Worm (Caenorhabditis elegans) whole organism, L2 larva: Measurements from ENCODE around the gene srx-128.

ENCODE experiments used
- R02D3.7 ChIP-seq: fragments of 150-350 bp; optimal IDR thresholded peaks from 2 replicates; lab custom pipeline; 2014; ENCODE audit warnings: missing biosample characterization, missing genetic modification characterization
- ama-1 ChIP-seq: fragments of 150-350 bp; optimal IDR thresholded peaks from 2 replicates; lab custom pipeline; 2018; ENCODE audit warnings: inconsistent platforms
- egl-27 ChIP-seq: sonication (generic microtip); optimal IDR thresholded peaks from 3 replicates; lab custom pipeline; 2017; ENCODE audit warnings: missing biosample characterization, missing genetic modification reagents, missing genetic modification characterization
- elt-3 ChIP-seq: sonication (generic microtip); optimal IDR thresholded peaks from 2 replicates; lab custom pipeline; 2017; ENCODE audit warnings: missing biosample characterization, missing genetic modification characterization
- gmeb-1 ChIP-seq: fragments of 150-350 bp; optimal IDR thresholded peaks from 2 replicates; lab custom pipeline; 2014; ENCODE audit warnings: missing biosample characterization, missing genetic modification characterization
- lin-13 ChIP-seq: fragments of 150-350 bp; optimal IDR thresholded peaks from 2 replicates; lab custom pipeline; 2014; ENCODE audit warnings: missing biosample characterization, missing genetic modification reagents, missing genetic modification characterization
- lsy-2 ChIP-seq, 2 experiments: fragments of 150-350 bp in 1 of 2; sonication (generic microtip) in 1 of 2; optimal IDR thresholded peaks; 2 replicates each; lab custom pipeline; 2014 to 2017; ENCODE audit warnings: missing biosample characterization in 2 of 2, missing genetic modification characterization in 2 of 2
- mdl-1 ChIP-seq, 2 experiments: fragments of 150-350 bp in 1 of 2; sonication (generic microtip) in 1 of 2; optimal IDR thresholded peaks; 2 replicates each; lab custom pipeline; 2017; ENCODE audit warnings: missing biosample characterization in 2 of 2, missing genetic modification characterization in 2 of 2
- nhr-10 ChIP-seq: sonication (generic microtip); optimal IDR thresholded peaks from 2 replicates; lab custom pipeline; 2017; ENCODE audit warnings: missing biosample characterization, missing genetic modification characterization
- nhr-11 ChIP-seq: fragments of 150-350 bp; optimal IDR thresholded peaks from 2 replicates; lab custom pipeline; 2014; ENCODE audit warnings: missing biosample characterization, missing genetic modification characterization
- nhr-12 ChIP-seq: fragments of 150-350 bp; optimal IDR thresholded peaks from 2 replicates; lab custom pipeline; 2014; ENCODE audit warnings: missing biosample characterization, missing genetic modification characterization
- nhr-77 ChIP-seq: fragments of 150-350 bp; optimal IDR thresholded peaks from 2 replicates; lab custom pipeline; 2014; ENCODE audit warnings: missing biosample characterization, missing genetic modification characterization
- snpc-4 ChIP-seq: fragments of 150-350 bp; optimal IDR thresholded peaks from 2 replicates; lab custom pipeline; 2014; ENCODE audit warnings: missing biosample characterization, missing genetic modification characterization
- ztf-11 ChIP-seq: sonication (generic microtip); optimal IDR thresholded peaks from 2 replicates; lab custom pipeline; 2017; ENCODE audit warnings: missing biosample characterization, missing genetic modification characterization

ce11 chrV:13787948-13788681 is 49.2 kb upstream of the srx-128 start:
- TF ChIP-seq mdl-1 (tag; optimal IDR thresholded peaks at IDR 0.05; lab: Kevin White, UChicago) = no peak
- no peak for TF ChIP-seq nhr-77 (tag; lab: Kevin White, UChicago)
- TF ChIP-seq lin-13 (GFP tag; lab: Kevin White, UChicago) = no peak
- TF ChIP-seq elt-3 (tag; lab: Kevin White, UChicago) = no peak
- TF ChIP-seq gmeb-1 (tag; lab: Kevin White, UChicago) = no peak
- no peak for TF ChIP-seq nhr-12 (tag; lab: Kevin White, UChicago)
- no peak for TF ChIP-seq lsy-2 (tag; optimal IDR thresholded peaks at IDR 0.05; lab: Kevin White, UChicago)
- no peak for TF ChIP-seq ama-1 (lab: Kevin White, UChicago)
- TF ChIP-seq ztf-11 (tag; lab: Kevin White, UChicago) = no peak
- TF ChIP-seq nhr-11 = no peak
- TF ChIP-seq egl-27 (tag; lab: Kevin White, UChicago) = no peak
- TF ChIP-seq snpc-4 = no peak
- no peak for TF ChIP-seq R02D3.7
- TF ChIP-seq nhr-10 (tag; lab: Kevin White, UChicago) = no peak
